Worm (Caenorhabditis elegans) whole organism, L3 larva: ENCODE data around the gene M153.5.

ENCODE experiments used
- R02D3.7 ChIP-seq: fragments of 150-350 bp; optimal IDR thresholded peaks from 2 replicates; lab custom pipeline; 2014; ENCODE audit warnings: missing biosample characterization, missing genetic modification characterization
- ZK546.5 ChIP-seq: sonication (generic microtip); optimal IDR thresholded peaks from 2 replicates; lab custom pipeline; 2017; ENCODE audit warnings: missing biosample characterization, missing genetic modification characterization
- aly-2 ChIP-seq: fragments of 150-350 bp; optimal IDR thresholded peaks from 2 replicates; lab custom pipeline; 2014; ENCODE audit warnings: missing biosample characterization, missing genetic modification characterization
- ceh-16 ChIP-seq: sonication (generic microtip); optimal IDR thresholded peaks from 2 replicates; lab custom pipeline; 2017; ENCODE audit warnings: missing biosample characterization, missing genetic modification characterization
- ceh-28 ChIP-seq: fragments of 150-350 bp; optimal IDR thresholded peaks from 2 replicates; lab custom pipeline; 2014; ENCODE audit warnings: missing biosample characterization, missing genetic modification reagents, missing genetic modification characterization
- ceh-82 ChIP-seq: fragments of 150-350 bp; optimal IDR thresholded peaks from 2 replicates; lab custom pipeline; 2014; ENCODE audit warnings: missing biosample characterization, missing genetic modification characterization
- daf-12 ChIP-seq: fragments of 150-350 bp; optimal IDR thresholded peaks from 2 replicates; lab custom pipeline; 2014; ENCODE audit warnings: missing biosample characterization, missing genetic modification reagents, missing genetic modification characterization
- egl-5 ChIP-seq: fragments of 150-350 bp; optimal IDR thresholded peaks from 2 replicates; lab custom pipeline; 2017; ENCODE audit warnings: missing biosample characterization, missing genetic modification reagents, missing genetic modification characterization, inconsistent platforms
- elt-1 ChIP-seq: fragments of 150-350 bp; optimal IDR thresholded peaks from 2 replicates; lab custom pipeline; 2014; ENCODE audit warnings: missing biosample characterization, missing genetic modification characterization
- elt-3 ChIP-seq, 3 experiments: fragments of 150-350 bp in 1 of 3; sonication (generic microtip) in 2 of 3; optimal IDR thresholded peaks; 2 replicates in 2 of 3; 4 replicates in 1 of 3; lab custom pipeline; 2014 to 2017; ENCODE audit warnings: missing biosample characterization in 3 of 3, missing genetic modification characterization in 3 of 3
- eor-1 ChIP-seq, 2 experiments: fragments of 150-350 bp; optimal IDR thresholded peaks; 2 replicates each; lab custom pipeline; 2014 to 2018; ENCODE audit warnings: missing biosample characterization in 2 of 2, missing genetic modification characterization in 2 of 2
- fkh-2 ChIP-seq: fragments of 150-350 bp; optimal IDR thresholded peaks from 2 replicates; lab custom pipeline; 2014; ENCODE audit warnings: missing biosample characterization, missing genetic modification reagents, missing genetic modification characterization
- fos-1 ChIP-seq: fragments of 150-350 bp; optimal IDR thresholded peaks from 2 replicates; lab custom pipeline; 2014; ENCODE audit warnings: missing biosample characterization, missing genetic modification characterization
- hmg-11 ChIP-seq: sonication (generic microtip); optimal IDR thresholded peaks from 2 replicates; lab custom pipeline; 2016; ENCODE audit warnings: missing genetic modification characterization, missing compliant biosample characterization
- jun-1 ChIP-seq: fragments of 150-350 bp; optimal IDR thresholded peaks from 2 replicates; lab custom pipeline; 2014; ENCODE audit warnings: missing biosample characterization, missing genetic modification reagents, missing genetic modification characterization
- lin-15B ChIP-seq: fragments of 150-350 bp; optimal IDR thresholded peaks from 2 replicates; lab custom pipeline; 2014; ENCODE audit warnings: missing biosample characterization, missing genetic modification characterization
- lin-39 ChIP-seq: fragments of 150-350 bp; optimal IDR thresholded peaks from 2 replicates; lab custom pipeline; 2018; ENCODE audit warnings: missing biosample characterization, missing genetic modification reagents, missing genetic modification characterization
- mdl-1 ChIP-seq: fragments of 150-350 bp; optimal IDR thresholded peaks from 2 replicates; lab custom pipeline; 2014; ENCODE audit warnings: missing biosample characterization, missing genetic modification characterization
- nfya-1 ChIP-seq: sonication (generic microtip); optimal IDR thresholded peaks from 2 replicates; lab custom pipeline; 2017; ENCODE audit warnings: missing genetic modification characterization, mild to moderate bottlenecking, missing compliant biosample characterization, antibody characterized with exemption, moderate library complexity; ENCODE audit not compliant: insufficient read depth
- nhr-11 ChIP-seq: fragments of 150-350 bp; optimal IDR thresholded peaks from 2 replicates; lab custom pipeline; 2014; ENCODE audit warnings: missing biosample characterization, missing genetic modification characterization
- nhr-23 ChIP-seq: fragments of 150-350 bp; optimal IDR thresholded peaks from 2 replicates; lab custom pipeline; 2014; ENCODE audit warnings: missing biosample characterization, missing genetic modification reagents, missing genetic modification characterization
- nhr-237 ChIP-seq: fragments of 150-350 bp; optimal IDR thresholded peaks from 2 replicates; lab custom pipeline; 2014; ENCODE audit warnings: missing biosample characterization, missing genetic modification characterization
- nhr-25 ChIP-seq: sonication (generic microtip); optimal IDR thresholded peaks from 2 replicates; lab custom pipeline; 2017; ENCODE audit warnings: missing biosample characterization, missing genetic modification characterization
- nhr-28 ChIP-seq: fragments of 150-350 bp; optimal IDR thresholded peaks from 2 replicates; lab custom pipeline; 2014; ENCODE audit warnings: missing biosample characterization, missing genetic modification characterization
- nhr-43 ChIP-seq: sonication (generic microtip); optimal IDR thresholded peaks from 2 replicates; lab custom pipeline; 2016; ENCODE audit warnings: mild to moderate bottlenecking, missing genetic modification characterization, missing compliant biosample characterization; ENCODE audit not compliant: poor library complexity, severe bottlenecking
- nhr-76 ChIP-seq: fragments of 150-350 bp; sonication (generic microtip); optimal IDR thresholded peaks from 5 replicates; lab custom pipeline; 2014; ENCODE audit warnings: missing biosample characterization, missing genetic modification characterization
- nhr-77 ChIP-seq: fragments of 150-350 bp; optimal IDR thresholded peaks from 2 replicates; lab custom pipeline; 2014; ENCODE audit warnings: missing biosample characterization, missing genetic modification characterization
- pha-4 ChIP-seq: fragments of 150-350 bp; optimal IDR thresholded peaks from 2 replicates; lab custom pipeline; 2014; ENCODE audit warnings: missing biosample characterization, missing genetic modification reagents, missing genetic modification characterization
- pqm-1 ChIP-seq: fragments of 150-350 bp; optimal IDR thresholded peaks from 2 replicates; lab custom pipeline; 2017; ENCODE audit warnings: missing biosample characterization, missing genetic modification characterization, inconsistent platforms
- snpc-4 ChIP-seq: fragments of 150-350 bp; optimal IDR thresholded peaks from 2 replicates; lab custom pipeline; 2014; ENCODE audit warnings: missing biosample characterization, missing genetic modification characterization
- tbx-2 ChIP-seq: sonication (generic microtip); optimal IDR thresholded peaks from 2 replicates; lab custom pipeline; 2016; ENCODE audit warnings: mild to moderate bottlenecking, missing genetic modification characterization, missing compliant biosample characterization
- unc-39 ChIP-seq: sonication (generic microtip); optimal IDR thresholded peaks from 4 replicates; lab custom pipeline; 2017; ENCODE audit warnings: missing biosample characterization, missing genetic modification characterization
- ztf-4 ChIP-seq: fragments of 150-350 bp; optimal IDR thresholded peaks from 2 replicates; lab custom pipeline; 2014; ENCODE audit warnings: missing biosample characterization, missing genetic modification characterization

The M153.5 gene

DNA sequence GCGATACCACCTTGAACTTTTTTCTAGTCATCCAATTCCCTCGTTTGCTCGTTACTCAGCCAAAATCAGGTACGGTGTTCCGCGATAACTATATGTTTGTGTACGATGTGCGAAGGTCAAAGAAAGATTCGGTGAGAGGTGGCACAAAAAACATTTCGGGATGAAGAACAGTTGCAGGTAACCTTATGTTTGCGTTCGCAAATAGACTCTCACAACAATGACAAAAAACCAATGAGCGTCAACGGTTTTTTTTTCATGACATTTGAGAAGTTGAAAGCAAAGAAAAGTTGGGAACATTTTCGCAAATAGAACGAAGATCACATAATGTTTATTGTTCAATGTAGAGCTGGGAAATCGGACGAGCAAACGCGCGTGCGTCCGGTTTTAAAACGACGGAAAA lies 18.9 kb downstream of the M153.5 start:
- no peak for TF ChIP-seq nhr-237 (tag; lab: Kevin White, UChicago)
- TF ChIP-seq pha-4 = peak; percentile 96

DNA sequence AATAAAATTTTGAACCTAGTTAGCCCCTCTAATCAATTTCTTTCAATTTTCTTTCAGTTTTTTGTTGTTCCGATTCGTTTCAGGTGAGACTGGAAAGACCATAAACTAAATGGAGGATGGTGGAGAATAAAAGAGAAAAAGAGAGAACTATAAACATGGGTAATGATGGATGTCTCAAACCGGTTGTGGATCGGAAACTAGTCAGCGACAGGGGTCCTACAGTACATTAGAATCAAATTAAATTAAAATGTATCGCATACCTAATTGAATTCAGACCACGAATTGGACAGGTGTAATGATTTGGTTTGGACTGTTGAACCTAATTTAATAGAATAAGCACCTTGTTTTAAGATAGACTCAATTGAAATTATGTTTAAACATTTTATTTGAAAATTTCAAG lies 20.3 kb downstream of the M153.5 start:
- no peak for TF ChIP-seq nhr-76
- no peak for TF ChIP-seq tbx-2
- TF ChIP-seq egl-5 (tag; lab: Kevin White, UChicago) = no peak
- no peak for TF ChIP-seq eor-1 (tag; optimal IDR thresholded peaks at IDR 0.05; lab: Kevin White, UChicago)
- no peak for TF ChIP-seq nhr-23 (tag; lab: Kevin White, UChicago)
- TF ChIP-seq lin-15B (tag; lab: Kevin White, UChicago) = no peak
- no peak for TF ChIP-seq fos-1 (tag; lab: Kevin White, UChicago)
- no peak for TF ChIP-seq nhr-28 (tag; lab: Kevin White, UChicago)
- no peak for TF ChIP-seq ZK546.5 (tag; lab: Kevin White, UChicago)
- no peak for TF ChIP-seq nhr-11 (tag; lab: Kevin White, UChicago)

DNA sequence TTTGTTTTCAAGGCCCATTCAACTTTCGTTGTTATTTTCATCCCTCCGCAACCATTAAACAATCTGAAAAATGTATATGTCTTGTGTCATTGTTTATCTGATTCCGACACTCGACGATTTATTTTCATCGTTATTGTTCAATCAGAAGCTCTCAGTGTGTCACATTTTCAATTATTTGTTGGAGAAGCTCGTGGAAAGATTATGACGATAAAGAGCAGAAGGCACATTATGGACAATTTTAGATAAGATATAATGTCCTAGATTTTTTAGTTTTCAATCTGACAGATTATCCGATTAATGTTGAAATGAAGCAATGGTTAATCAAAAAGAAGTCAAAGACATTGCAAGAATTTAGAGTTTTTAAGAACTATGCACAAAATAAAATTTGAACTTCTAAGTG lies 21.1 kb downstream of the M153.5 start:
- TF ChIP-seq nhr-25 (tag; lab: Kevin White, UChicago) (no peak), nfya-1 (tag; lab: Kevin White, UChicago) (no peak), nhr-77 (tag; lab: Kevin White, UChicago) (no peak), nhr-237 (tag; lab: Kevin White, UChicago) (no peak), ztf-4 (tag; lab: Kevin White, UChicago) (no peak), aly-2 (tag; lab: Kevin White, UChicago) (no peak), ceh-16 (tag; lab: Kevin White, UChicago) (no peak), egl-5 (tag; lab: Kevin White, UChicago) (peak; percentile 21), elt-1 (tag; lab: Kevin White, UChicago) (peak; percentile 80), elt-3 (tag; optimal IDR thresholded peaks at IDR 0.05; lab: Kevin White, UChicago) (no peak)
- TF ChIP-seq, all 47 proteins: peak for 2

DNA sequence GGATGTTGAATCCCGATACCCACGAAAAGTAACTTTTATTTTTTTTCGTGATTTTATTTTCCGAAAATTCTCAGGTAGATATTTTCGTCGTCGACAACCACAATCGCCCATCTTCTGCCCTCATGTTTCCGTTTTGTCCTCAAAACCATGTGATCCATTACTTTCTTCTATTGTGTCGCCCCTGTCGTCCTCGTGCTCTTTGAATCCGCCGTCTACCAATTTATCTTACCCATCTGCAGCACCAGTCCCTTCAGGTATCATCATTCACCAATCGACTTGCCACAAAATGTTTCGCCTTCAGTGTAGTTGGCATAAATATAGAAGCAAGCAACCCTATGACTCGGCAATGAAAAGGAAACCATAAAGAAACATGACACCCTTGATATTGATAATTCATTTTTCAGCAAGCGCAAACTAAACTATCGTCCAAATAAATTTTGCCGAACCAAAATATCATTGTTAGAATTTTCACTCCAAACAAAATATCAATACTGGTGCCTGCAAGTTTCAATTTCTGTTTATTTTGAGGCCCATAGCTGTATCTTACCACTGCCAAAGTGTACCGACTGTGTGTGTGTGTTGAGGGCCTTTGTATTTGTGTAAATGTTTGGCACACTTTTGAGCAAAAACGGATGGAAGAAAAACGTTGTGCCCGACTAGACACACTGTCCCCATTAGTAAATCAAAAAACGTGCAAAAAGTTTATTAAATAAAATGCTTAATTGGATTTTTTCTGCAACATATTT lies 24.0 kb downstream of the M153.5 start:
- no peak for TF ChIP-seq nhr-43 (tag; lab: Kevin White, UChicago)
- no peak for TF ChIP-seq ceh-82 (tag; lab: Kevin White, UChicago)
- no peak for TF ChIP-seq hmg-11 (tag; lab: Kevin White, UChicago)
- no peak for TF ChIP-seq fos-1 (tag; lab: Kevin White, UChicago)
- TF ChIP-seq mdl-1 (tag; lab: Kevin White, UChicago) = no peak
- no peak for TF ChIP-seq fkh-2 (tag; lab: Kevin White, UChicago)
- no peak for TF ChIP-seq nhr-25 (tag; lab: Kevin White, UChicago)
- no peak for TF ChIP-seq jun-1
- no peak for TF ChIP-seq R02D3.7 (tag; lab: Kevin White, UChicago)
- no peak for TF ChIP-seq unc-39 (tag; lab: Kevin White, UChicago)
- no peak for TF ChIP-seq eor-1 (tag; optimal IDR thresholded peaks at IDR 0.05; lab: Kevin White, UChicago)
- TF ChIP-seq ztf-4 (tag; lab: Kevin White, UChicago) = no peak
- TF ChIP-seq daf-12 = no peak
- peak; percentile 59 for TF ChIP-seq lin-39
- TF ChIP-seq ceh-28 (tag; lab: Kevin White, UChicago) = no peak
- peak; percentile 80 for TF ChIP-seq pha-4

DNA sequence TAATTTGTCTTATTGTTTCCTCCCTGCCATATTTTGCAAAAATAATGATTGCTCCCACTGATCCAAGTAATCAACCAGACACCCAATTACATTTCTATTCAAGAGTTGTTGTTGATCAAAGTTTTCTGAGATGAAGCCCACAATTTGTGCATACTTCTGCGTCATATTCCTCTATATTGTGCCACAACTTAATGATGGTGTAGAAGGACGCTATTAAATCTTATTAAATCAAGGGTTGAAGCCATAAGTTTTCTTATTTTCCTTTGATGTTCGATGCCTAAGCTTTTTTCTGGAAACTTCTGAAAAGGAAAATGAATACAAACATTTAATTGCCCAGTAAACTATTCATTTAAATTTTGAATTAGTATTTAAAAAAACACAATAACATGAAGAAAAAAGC lies 25.0 kb downstream of the M153.5 start:
- TF ChIP-seq pqm-1 (tag; lab: Kevin White, UChicago) (no peak), nhr-25 (tag; lab: Kevin White, UChicago) (peak; percentile 19), pha-4 (peak; percentile 10), snpc-4 (no peak), ZK546.5 (tag; lab: Kevin White, UChicago) (no peak)
